Worm (Caenorhabditis elegans): Measurements from ENCODE around the gene ufd-2.

- TF ChIP-seq sox-4 (tag; optimal IDR thresholded peaks at IDR 0.05), result no peak
- TF ChIP-seq unc-62 (GFP tag; optimal IDR thresholded peaks at IDR 0.05), result no peak
- TF ChIP-seq hlh-4 (tag; optimal IDR thresholded peaks at IDR 0.05), result no peak
- no peak for TF ChIP-seq tbx-2 (tag; optimal IDR thresholded peaks at IDR 0.05)
Measured at ce11 chrII:8017380-8017779, 45.2 kb upstream of the ufd-2 start, which contains the start of gene zyg-11.
